Fruit fly (Drosophila melanogaster): Measurements from ENCODE around the gene Lsd-2.

The Lsd-2 gene

dm6 chrX:15066374-15067057 lies 9.5 kb downstream of the Lsd-2 start, which contains the start of the genes opm and dob (continued):
- no peak for TF ChIP-seq Jarid2 (GFP tag; optimal IDR thresholded peaks at IDR 0.05)
- TF ChIP-seq CG13424 (tag; optimal IDR thresholded peaks at IDR 0.05), result peak; percentile 43
- TF ChIP-seq CG3847 (GFP tag; IDR thresholded peaks at IDR 0.05), result 0 out of 2 replicates have a peak, but pooled peaks have one; percentile 23
- TF ChIP-seq prd (optimal IDR thresholded peaks at IDR 0.05), result no peak
- TF ChIP-seq prd (GFP tag; IDR thresholded peaks at IDR 0.05), result 0 out of 3 replicates have a peak, but pooled peaks have one; percentile 4
- peak; percentile 19 for TF ChIP-seq sens (GFP tag)
- no peak for TF ChIP-seq org-1 (GFP tag; optimal IDR thresholded peaks at IDR 0.05)
- peak; percentile 21 for TF ChIP-seq CG9817 (tag; optimal IDR thresholded peaks at IDR 0.05)
- peak; percentile 18 for TF ChIP-seq exex (tag; optimal IDR thresholded peaks at IDR 0.05)
- TF ChIP-seq Hsf (GFP tag; optimal IDR thresholded peaks at IDR 0.05), result peak; percentile 5
- no peak for TF ChIP-seq H2.0 (GFP tag; IDR thresholded peaks at IDR 0.05)
- TF ChIP-seq CG15696 (tag; optimal IDR thresholded peaks at IDR 0.05), result peak; percentile 16
- TF ChIP-seq Ada2b (GFP tag; IDR thresholded peaks at IDR 0.05), result no peak
- TF ChIP-seq inv (GFP tag; IDR thresholded peaks at IDR 0.05; ENCODE audit: partially characterized antibody), result no peak
- TF ChIP-seq pho (GFP tag; optimal IDR thresholded peaks at IDR 0.05), result peak; percentile 11
- TF ChIP-seq BEAF-32 (GFP tag; optimal IDR thresholded peaks at IDR 0.05), result peak; percentile 42
- TF ChIP-seq crp (GFP tag; optimal IDR thresholded peaks at IDR 0.05), result peak in 1 of 2 experiments; percentile 66
- no peak for TF ChIP-seq cato (GFP tag; optimal IDR thresholded peaks at IDR 0.05; ENCODE audit: borderline replicate concordance)
- TF ChIP-seq CG6791 (GFP tag; IDR thresholded peaks at IDR 0.05; ENCODE audit: partially characterized antibody), result no peak
- no peak for TF ChIP-seq sr (GFP tag; IDR thresholded peaks at IDR 0.05)
- TF ChIP-seq CG2712 (tag; optimal IDR thresholded peaks at IDR 0.05), result peak; percentile 33
- TF ChIP-seq D19B (GFP tag; optimal IDR thresholded peaks at IDR 0.05), result no peak
- peak; percentile 29 for TF ChIP-seq CG1602 (GFP tag; optimal IDR thresholded peaks at IDR 0.05)
- TF ChIP-seq C15 (GFP tag; IDR thresholded peaks at IDR 0.05), result no peak
- no peak for TF ChIP-seq Drgx (GFP tag; IDR thresholded peaks at IDR 0.05)
- peak; percentile 59 for TF ChIP-seq CG12659 (GFP tag; optimal IDR thresholded peaks at IDR 0.05)
- no peak for TF ChIP-seq ttk (GFP tag; IDR thresholded peaks at IDR 0.05)
- no peak for TF ChIP-seq CG18011 (GFP tag; optimal IDR thresholded peaks at IDR 0.05)
- no peak for TF ChIP-seq nerfin-1 (tag; optimal IDR thresholded peaks at IDR 0.05)
- peak; percentile 26 for TF ChIP-seq Lhr (GFP tag; optimal IDR thresholded peaks at IDR 0.05)
- TF ChIP-seq tap (tag; optimal IDR thresholded peaks at IDR 0.05), result no peak
- no peak for TF ChIP-seq Mes4 (GFP tag; optimal IDR thresholded peaks at IDR 0.05)
- no peak for TF ChIP-seq klu (GFP tag; IDR thresholded peaks at IDR 0.05)
- TF ChIP-seq dpn (GFP tag; optimal IDR thresholded peaks at IDR 0.05), result peak in 1 of 2 experiments; percentile 3
- peak; percentile 46 for TF ChIP-seq CG30403 (GFP tag; optimal IDR thresholded peaks at IDR 0.05)
- TF ChIP-seq Lim3 (GFP tag; IDR thresholded peaks at IDR 0.05), result no peak
- TF ChIP-seq CG1603 (tag; optimal IDR thresholded peaks at IDR 0.05), result peak; percentile 13
- no peak for TF ChIP-seq CG11093 (GFP tag; IDR thresholded peaks at IDR 0.05)
- no peak for TF ChIP-seq tll (GFP tag; optimal IDR thresholded peaks at IDR 0.05)
- no peak for TF ChIP-seq caup (GFP tag; optimal IDR thresholded peaks at IDR 0.05; ENCODE audit: severe bottlenecking)
- peak; percentile 24 for TF ChIP-seq Dek (tag; optimal IDR thresholded peaks at IDR 0.05)
- peak; percentile 48 for TF ChIP-seq CG30020 (tag; optimal IDR thresholded peaks at IDR 0.05)
- TF ChIP-seq Sry-δ (GFP tag; optimal IDR thresholded peaks at IDR 0.05), result peak; percentile 17
- TF ChIP-seq dati (GFP tag; IDR thresholded peaks at IDR 0.05), result no peak
- TF ChIP-seq B-H2 (GFP tag; optimal IDR thresholded peaks at IDR 0.05), result peak; percentile 0
- no peak for TF ChIP-seq al (GFP tag; IDR thresholded peaks at IDR 0.05)
- peak; percentile 54 for TF ChIP-seq grau (tag; optimal IDR thresholded peaks at IDR 0.05)
- no peak for TF ChIP-seq CG12236 (GFP tag; optimal IDR thresholded peaks at IDR 0.05)
- TF ChIP-seq CG9797 (GFP tag; optimal IDR thresholded peaks at IDR 0.05), result peak; percentile 67
